Worm (Caenorhabditis elegans): Measurements from ENCODE around the gene pdfr-1.

pdfr-1 gene

DNA sequence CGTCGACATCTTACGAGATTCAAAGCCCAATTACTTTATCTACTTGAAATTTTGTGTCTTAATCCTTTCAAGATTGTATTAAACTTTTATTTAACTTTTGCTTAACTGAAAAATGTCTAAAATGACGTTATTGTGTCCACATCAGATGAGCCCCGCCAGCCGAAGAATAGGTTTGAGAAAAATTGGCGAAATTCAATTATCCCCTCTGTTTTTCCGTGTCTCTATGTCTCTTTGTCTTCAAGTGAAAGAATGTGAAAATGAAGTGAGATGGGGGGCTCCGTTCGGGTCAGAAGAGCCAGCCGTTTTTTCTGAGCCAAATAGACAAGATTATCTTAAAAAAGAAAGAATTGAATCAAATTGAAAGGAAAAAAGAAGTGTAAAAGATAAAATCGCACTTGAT is 25.4 kb upstream of the pdfr-1 start:
- TF ChIP-seq scrt-1 (GFP tag; IDR thresholded peaks at IDR 0.05): no peak
- no peak for TF ChIP-seq pes-1 (GFP tag; IDR thresholded peaks at IDR 0.05)
- TF ChIP-seq F13C5.2 (tag; optimal IDR thresholded peaks at IDR 0.05): no peak
- TF ChIP-seq hmg-4 (GFP tag; optimal IDR thresholded peaks at IDR 0.05): no peak
- no peak for TF ChIP-seq tra-4 (tag; optimal IDR thresholded peaks at IDR 0.05)

DNA sequence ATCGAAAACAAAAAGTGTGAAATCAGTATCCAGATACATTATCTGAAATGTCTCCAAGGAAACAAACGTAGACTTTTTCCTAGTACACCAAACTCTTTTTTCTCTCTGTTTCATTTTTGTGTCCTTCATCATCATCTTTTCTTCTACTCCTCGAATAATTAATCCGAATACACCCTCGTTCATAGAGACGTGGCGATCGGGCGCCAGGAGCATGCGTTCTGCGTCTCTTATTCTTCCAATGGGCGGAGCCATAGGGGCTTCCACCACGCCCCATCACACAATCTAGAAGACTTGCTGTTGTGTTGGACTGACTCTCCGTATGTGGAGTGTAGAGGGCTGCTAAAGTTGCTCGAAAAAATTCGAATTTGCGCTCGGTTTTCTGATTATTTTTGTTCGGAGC is 23.6 kb upstream of the pdfr-1 start, which contains the start of gene rbf-1:
Gene rbf-1 (plus strand): TSS at position 301 of the 400 bp plus-strand sequence.
- TF ChIP-seq pes-1 (GFP tag; IDR thresholded peaks at IDR 0.05) (no peak), ceh-36 (tag; optimal IDR thresholded peaks at IDR 0.05) (no peak), ama-1 (optimal IDR thresholded peaks at IDR 0.05) (no peak), aly-1 (tag; optimal IDR thresholded peaks at IDR 0.05) (no peak), hnd-1 (tag; optimal IDR thresholded peaks at IDR 0.05) (no peak), scrt-1 (GFP tag; IDR thresholded peaks at IDR 0.05) (no peak), tbx-11 (GFP tag; IDR thresholded peaks at IDR 0.05) (no peak)

DNA sequence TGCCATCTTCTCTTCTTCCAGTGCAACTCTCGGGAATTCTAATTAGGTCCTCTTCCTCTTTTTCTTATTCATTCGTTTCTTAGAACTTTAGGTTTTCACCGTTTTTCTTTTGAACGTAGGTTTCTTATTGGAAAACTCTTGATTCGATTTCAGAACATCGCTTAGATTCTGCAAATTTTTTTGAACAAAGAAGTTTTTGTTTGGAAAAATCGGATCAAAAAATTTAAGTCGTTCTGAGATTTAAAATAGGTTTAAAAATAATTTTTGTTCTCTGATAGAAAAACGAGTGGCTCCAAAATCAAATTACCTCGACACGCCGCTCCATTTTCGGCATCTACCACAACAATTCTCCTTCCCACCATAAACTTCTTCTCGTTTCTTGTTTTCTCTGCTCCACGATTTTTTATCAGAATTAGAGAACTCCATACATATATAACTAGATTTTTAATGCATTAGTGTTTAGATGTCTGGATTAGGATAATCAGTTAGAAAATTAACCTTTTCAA is 18.9 kb upstream of the pdfr-1 start:
- TF ChIP-seq pes-1 (GFP tag; IDR thresholded peaks at IDR 0.05) (no peak), hnd-1 (tag; optimal IDR thresholded peaks at IDR 0.05) (no peak), flt-1 (GFP tag; IDR thresholded peaks at IDR 0.05) (no peak), tbx-37 (GFP tag; conservative IDR thresholded peaks at IDR 0.05) (no peak), F13C5.2 (tag; optimal IDR thresholded peaks at IDR 0.05) (no peak)

DNA sequence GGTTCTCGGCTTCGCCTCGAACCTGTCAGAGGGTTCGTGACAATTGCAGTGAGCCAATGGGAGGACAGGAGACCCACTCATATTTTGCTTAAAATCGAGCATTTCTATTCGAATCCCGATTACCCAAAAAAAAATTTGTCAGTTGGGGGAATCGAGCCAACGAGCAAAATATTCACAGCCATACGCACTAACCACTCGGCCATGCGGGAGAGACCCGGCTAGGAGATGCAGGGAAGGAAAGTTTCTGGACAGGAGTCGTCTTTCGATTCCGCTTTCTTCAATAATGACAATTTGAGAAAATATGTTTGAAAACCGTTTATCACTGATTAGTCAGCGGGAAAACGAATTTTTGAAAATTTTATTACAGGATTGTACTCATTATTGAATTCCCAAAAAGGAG is 9.8 kb upstream of the pdfr-1 start:
- TF ChIP-seq scrt-1 (GFP tag; IDR thresholded peaks at IDR 0.05): peak; percentile 73
- peak; percentile 84 for TF ChIP-seq pes-1 (GFP tag; IDR thresholded peaks at IDR 0.05)
- TF ChIP-seq tbx-11 (GFP tag; IDR thresholded peaks at IDR 0.05): peak; percentile 80
- peak; percentile 86 for TF ChIP-seq sea-1 (GFP tag; conservative IDR thresholded peaks at IDR 0.05)
- TF ChIP-seq tbx-37 (GFP tag; conservative IDR thresholded peaks at IDR 0.05): peak; percentile 75
- peak; percentile 74 for TF ChIP-seq flt-1 (GFP tag; IDR thresholded peaks at IDR 0.05)

DNA sequence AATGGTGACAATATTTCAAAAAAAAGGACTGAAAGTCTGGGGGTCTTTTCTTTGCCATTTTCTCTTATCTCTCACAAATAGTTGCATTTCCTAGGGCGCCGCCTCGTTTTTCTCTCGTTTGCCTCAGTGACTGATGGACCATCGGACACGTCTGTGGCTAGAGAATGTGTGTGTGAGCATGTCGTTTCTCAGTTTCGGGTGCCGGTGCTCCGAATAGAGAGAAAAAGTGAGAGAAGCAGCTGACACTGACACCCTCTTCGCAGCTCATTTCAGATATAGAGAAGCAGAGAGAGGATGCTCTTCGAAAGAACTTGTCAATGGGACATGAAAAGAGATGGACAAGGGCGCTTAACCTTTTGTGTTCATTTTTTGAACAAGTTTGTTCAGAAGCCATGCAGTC is 3.9 kb upstream of the pdfr-1 start:
- TF ChIP-seq pes-1 (GFP tag; IDR thresholded peaks at IDR 0.05) (no peak), tra-4 (tag; optimal IDR thresholded peaks at IDR 0.05) (no peak), tbx-37 (GFP tag; conservative IDR thresholded peaks at IDR 0.05) (no peak), aly-1 (tag; optimal IDR thresholded peaks at IDR 0.05) (no peak), tbx-11 (GFP tag; IDR thresholded peaks at IDR 0.05) (no peak), scrt-1 (GFP tag; IDR thresholded peaks at IDR 0.05) (no peak), hnd-1 (tag; optimal IDR thresholded peaks at IDR 0.05) (no peak), ets-7 (tag; optimal IDR thresholded peaks at IDR 0.05) (no peak), hmbx-1 (tag; optimal IDR thresholded peaks at IDR 0.05) (no peak), B0310.2 (tag; optimal IDR thresholded peaks at IDR 0.05) (no peak), ceh-13 (GFP tag; optimal IDR thresholded peaks at IDR 0.05) (no peak)

DNA sequence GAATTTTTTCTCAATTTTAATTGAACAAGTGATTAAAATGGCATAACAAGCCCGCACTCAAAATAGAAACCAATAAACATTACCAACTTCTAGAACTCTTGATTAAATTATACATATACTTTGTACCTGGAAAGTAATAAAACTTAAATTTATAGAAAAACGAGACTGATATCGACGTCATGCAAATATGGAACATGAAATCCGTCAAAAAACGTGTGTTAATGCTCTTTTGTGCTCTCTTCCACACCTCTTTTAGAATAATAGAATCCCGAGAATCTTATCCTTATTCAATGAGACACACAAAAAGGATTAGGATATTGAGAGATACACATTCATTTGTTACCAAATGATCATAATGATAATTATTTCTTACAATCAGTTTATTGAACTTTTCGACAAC is 2.0 kb upstream of the pdfr-1 start:
- TF ChIP-seq F13C5.2 (tag; optimal IDR thresholded peaks at IDR 0.05) (no peak), scrt-1 (GFP tag; IDR thresholded peaks at IDR 0.05) (no peak), tbx-37 (GFP tag; conservative IDR thresholded peaks at IDR 0.05) (no peak), ceh-36 (tag; optimal IDR thresholded peaks at IDR 0.05) (no peak), ets-7 (tag; optimal IDR thresholded peaks at IDR 0.05) (no peak), aly-1 (tag; optimal IDR thresholded peaks at IDR 0.05) (no peak), ama-1 (optimal IDR thresholded peaks at IDR 0.05) (no peak), flt-1 (GFP tag; IDR thresholded peaks at IDR 0.05) (no peak), hnd-1 (tag; optimal IDR thresholded peaks at IDR 0.05) (no peak), pes-1 (GFP tag; IDR thresholded peaks at IDR 0.05) (no peak), tra-4 (tag; optimal IDR thresholded peaks at IDR 0.05) (no peak), hmbx-1 (tag; optimal IDR thresholded peaks at IDR 0.05) (no peak), sea-1 (GFP tag; conservative IDR thresholded peaks at IDR 0.05) (no peak), ceh-13 (GFP tag; optimal IDR thresholded peaks at IDR 0.05) (no peak)

DNA sequence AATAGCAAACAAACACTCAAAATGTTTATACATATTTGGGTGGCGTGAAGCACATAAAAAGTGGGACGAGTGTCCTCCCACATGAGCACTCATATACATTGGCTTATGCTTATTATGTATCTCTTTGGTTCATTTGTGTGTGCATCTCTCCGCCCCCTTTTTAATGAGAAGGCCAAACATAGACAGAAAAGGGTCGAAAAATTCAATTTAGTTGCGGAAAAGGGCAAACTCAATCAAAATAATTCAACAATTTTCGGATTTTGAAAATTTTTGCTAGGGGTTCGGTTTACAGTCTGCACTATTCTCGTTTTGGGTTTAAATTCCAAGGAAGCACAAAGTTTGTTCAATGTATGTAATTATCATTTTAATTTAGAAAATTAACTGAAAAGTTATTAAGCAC is 4.3 kb downstream of the pdfr-1 start:
- no peak for TF ChIP-seq scrt-1 (GFP tag; IDR thresholded peaks at IDR 0.05)
- TF ChIP-seq hmbx-1 (tag; optimal IDR thresholded peaks at IDR 0.05): no peak

DNA sequence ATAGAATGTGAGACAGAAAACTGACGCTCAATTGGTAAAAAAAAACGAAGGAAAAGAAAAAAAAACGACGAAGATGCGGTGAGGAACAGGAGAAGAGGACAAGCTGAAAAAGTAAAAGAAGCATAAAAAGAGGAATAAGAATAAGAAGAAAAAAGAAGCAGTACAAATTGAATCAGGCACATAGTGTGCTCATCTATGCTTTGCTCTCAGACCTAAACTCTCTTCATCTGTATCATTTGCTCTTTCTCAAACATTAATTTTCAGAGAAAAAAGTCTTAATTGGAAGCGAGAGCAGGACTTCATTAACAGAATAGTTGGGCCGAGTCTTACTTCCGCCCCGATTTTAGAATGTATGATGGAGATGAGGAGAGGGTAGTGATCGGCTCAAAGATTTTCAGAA is 5.0 kb downstream of the pdfr-1 start:
- TF ChIP-seq sea-1 (GFP tag; conservative IDR thresholded peaks at IDR 0.05) (no peak), hmg-4 (GFP tag; optimal IDR thresholded peaks at IDR 0.05) (no peak), B0310.2 (tag; optimal IDR thresholded peaks at IDR 0.05) (no peak), pes-1 (GFP tag; IDR thresholded peaks at IDR 0.05) (no peak), ets-7 (tag; optimal IDR thresholded peaks at IDR 0.05) (no peak), ama-1 (optimal IDR thresholded peaks at IDR 0.05) (no peak), tbx-11 (GFP tag; IDR thresholded peaks at IDR 0.05) (no peak), aly-1 (tag; optimal IDR thresholded peaks at IDR 0.05) (no peak), flt-1 (GFP tag; IDR thresholded peaks at IDR 0.05) (no peak), tbx-37 (GFP tag; conservative IDR thresholded peaks at IDR 0.05) (no peak), ceh-36 (tag; optimal IDR thresholded peaks at IDR 0.05) (no peak), F13C5.2 (tag; optimal IDR thresholded peaks at IDR 0.05) (no peak), ceh-13 (GFP tag; optimal IDR thresholded peaks at IDR 0.05) (no peak), hnd-1 (tag; optimal IDR thresholded peaks at IDR 0.05) (no peak), tra-4 (tag; optimal IDR thresholded peaks at IDR 0.05) (no peak), hmbx-1 (tag; optimal IDR thresholded peaks at IDR 0.05) (no peak)

DNA sequence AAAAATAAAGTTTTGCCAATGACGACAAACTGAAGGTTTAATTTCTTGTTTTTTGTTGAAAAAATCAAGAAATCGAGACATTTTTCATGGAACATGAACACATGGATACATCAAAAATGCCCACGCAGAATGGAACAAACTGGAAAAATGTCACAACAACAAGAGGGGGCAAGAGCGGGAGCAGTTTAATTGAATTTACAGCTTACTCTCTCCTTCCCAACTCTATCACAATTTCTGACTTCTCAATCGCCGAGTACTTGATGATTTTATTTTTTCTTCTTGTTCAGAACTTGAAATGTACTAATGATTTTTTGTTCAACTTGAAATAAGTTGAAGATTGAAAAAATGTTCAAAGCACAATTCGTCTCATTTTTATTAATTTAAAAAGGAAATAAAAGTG is 6.6 kb downstream of the pdfr-1 start:
- TF ChIP-seq aly-1 (tag; optimal IDR thresholded peaks at IDR 0.05): no peak
- TF ChIP-seq F13C5.2 (tag; optimal IDR thresholded peaks at IDR 0.05): no peak
- no peak for TF ChIP-seq flt-1 (GFP tag; IDR thresholded peaks at IDR 0.05)
- TF ChIP-seq ceh-36 (tag; optimal IDR thresholded peaks at IDR 0.05): no peak
- no peak for TF ChIP-seq pes-1 (GFP tag; IDR thresholded peaks at IDR 0.05)
- TF ChIP-seq hnd-1 (tag; optimal IDR thresholded peaks at IDR 0.05): no peak
- no peak for TF ChIP-seq B0310.2 (tag; optimal IDR thresholded peaks at IDR 0.05)
- no peak for TF ChIP-seq tra-4 (tag; optimal IDR thresholded peaks at IDR 0.05)
- TF ChIP-seq ceh-13 (GFP tag; optimal IDR thresholded peaks at IDR 0.05): no peak
- TF ChIP-seq scrt-1 (GFP tag; IDR thresholded peaks at IDR 0.05): no peak
- no peak for TF ChIP-seq hmg-4 (GFP tag; optimal IDR thresholded peaks at IDR 0.05)
- no peak for TF ChIP-seq tbx-37 (GFP tag; conservative IDR thresholded peaks at IDR 0.05)
- no peak for TF ChIP-seq sea-1 (GFP tag; conservative IDR thresholded peaks at IDR 0.05)
- TF ChIP-seq ets-7 (tag; optimal IDR thresholded peaks at IDR 0.05): no peak
- no peak for TF ChIP-seq tbx-11 (GFP tag; IDR thresholded peaks at IDR 0.05)
- TF ChIP-seq hmbx-1 (tag; optimal IDR thresholded peaks at IDR 0.05): no peak
